Worm (Caenorhabditis elegans) whole organism, early embryonic: ENCODE results near the gene K09C8.2.
A peak's percentile ranks its signal among the peaks of the same experiment; 100 is the strongest.

ENCODE experiments used
- B0310.2 ChIP-seq: sonication (generic microtip); optimal IDR thresholded peaks from 2 replicates; lab custom pipeline; 2016; ENCODE audit warnings: mild to moderate bottlenecking, missing genetic modification characterization, missing compliant biosample characterization
- F13C5.2 ChIP-seq: sonication (generic microtip); optimal IDR thresholded peaks from 2 replicates; lab custom pipeline; 2017; ENCODE audit warnings: mild to moderate bottlenecking, missing genetic modification characterization, inconsistent platforms, missing compliant biosample characterization
- aly-1 ChIP-seq: sonication (generic microtip); optimal IDR thresholded peaks from 2 replicates; lab custom pipeline; 2016; ENCODE audit warnings: missing genetic modification characterization, missing compliant biosample characterization
- ama-1 ChIP-seq: fragments of 150-350 bp; optimal IDR thresholded peaks from 2 replicates; lab custom pipeline; 2014
- ceh-13 ChIP-seq: fragments of 200-800 bp; sonication (Bioruptor generic); optimal IDR thresholded peaks from 2 replicates; lab custom pipeline; 2018; ENCODE audit warnings: mild to moderate bottlenecking, missing genetic modification characterization, missing compliant biosample characterization
- ceh-36 ChIP-seq: sonication (generic microtip); optimal IDR thresholded peaks from 2 replicates; lab custom pipeline; 2016; ENCODE audit warnings: missing genetic modification characterization, inconsistent platforms, missing compliant biosample characterization
- ets-7 ChIP-seq: sonication (generic microtip); optimal IDR thresholded peaks from 2 replicates; lab custom pipeline; 2016; ENCODE audit warnings: missing genotype, missing genetic modification characterization, missing compliant biosample characterization
- flt-1 ChIP-seq: fragments of 200-800 bp; sonication (Bioruptor generic); IDR thresholded peaks from 2 replicates; pipeline ENCODE4 v1.3.6; 2022; ENCODE audit warnings: missing genetic modification characterization, missing compliant biosample characterization
- hmbx-1 ChIP-seq: sonication (generic microtip); optimal IDR thresholded peaks from 2 replicates; lab custom pipeline; 2016; ENCODE audit warnings: mild to moderate bottlenecking, missing genetic modification characterization, missing compliant biosample characterization
- hmg-4 ChIP-seq: fragments of 200-800 bp; sonication (Bioruptor generic); optimal IDR thresholded peaks from 2 replicates; lab custom pipeline; 2018; ENCODE audit warnings: mild to moderate bottlenecking, missing genetic modification characterization, missing compliant biosample characterization
- hnd-1 ChIP-seq: sonication (generic microtip); optimal IDR thresholded peaks from 2 replicates; lab custom pipeline; 2016; ENCODE audit warnings: missing genetic modification characterization, missing compliant biosample characterization
- pes-1 ChIP-seq: fragments of 200-800 bp; sonication (Bioruptor generic); IDR thresholded peaks from 2 replicates; pipeline ENCODE4 v1.3.6; 2022; ENCODE audit warnings: missing genetic modification reagents, missing genetic modification characterization, missing compliant biosample characterization
- scrt-1 ChIP-seq: fragments of 200-800 bp; sonication (Bioruptor generic); IDR thresholded peaks from 2 replicates; pipeline ENCODE4 v1.3.6; 2022; ENCODE audit warnings: missing genetic modification characterization, missing compliant biosample characterization
- sea-1 ChIP-seq: fragments of 200-800 bp; sonication (Bioruptor generic); conservative IDR thresholded peaks from 2 replicates; pipeline ENCODE4 v1.3.6; 2022; ENCODE audit warnings: missing genetic modification characterization, missing compliant biosample characterization
- tbx-11 ChIP-seq: fragments of 200-800 bp; sonication (Bioruptor generic); IDR thresholded peaks from 2 replicates; pipeline ENCODE4 v1.3.6; 2022; ENCODE audit warnings: missing genetic modification characterization, missing compliant biosample characterization
- tbx-37 ChIP-seq: fragments of 200-800 bp; sonication (Bioruptor generic); conservative IDR thresholded peaks from 2 replicates; pipeline ENCODE4 v1.3.6; 2022; ENCODE audit warnings: missing genetic modification reagents, missing genetic modification characterization, missing compliant biosample characterization
- tra-4 ChIP-seq: sonication (generic microtip); optimal IDR thresholded peaks from 2 replicates; lab custom pipeline; 2017; ENCODE audit warnings: missing genetic modification characterization, missing compliant biosample characterization

The K09C8.2 gene

ce11 chrX:10959136-10959535, at the start of gene K09C8.2:
K09C8.2 (plus strand) TSS chrX:10959436.
- no peak for TF ChIP-seq aly-1 (tag; lab: Kevin White, UChicago)

DNA sequence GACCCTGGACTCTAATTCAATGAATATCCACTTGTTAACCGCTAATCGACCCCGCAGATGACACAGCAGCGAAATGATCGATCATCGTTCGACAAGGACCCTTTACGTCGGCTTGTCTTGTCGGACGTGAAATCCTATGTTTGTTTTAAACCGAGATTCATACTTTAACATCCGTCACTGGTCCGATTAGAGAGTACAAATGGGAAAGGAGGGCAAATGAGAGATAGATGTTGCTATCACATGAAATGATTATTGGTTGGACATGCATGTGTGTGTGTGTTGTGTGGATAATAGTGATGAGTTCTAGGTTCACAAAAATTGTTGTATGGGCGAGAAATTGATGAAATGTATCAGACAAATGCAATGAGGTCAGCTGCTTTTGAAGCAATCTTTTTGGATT, 49.6 kb upstream of the K09C8.2 start:
- TF ChIP-seq pes-1 (GFP tag; lab: Robert Waterston, UW) (no peak), ets-7 (no peak), flt-1 (no peak), aly-1 (tag; lab: Kevin White, UChicago) (no peak), ama-1 (lab: Kevin White, UChicago) (no peak), hnd-1 (no peak), tra-4 (tag; lab: Kevin White, UChicago) (no peak), F13C5.2 (no peak), B0310.2 (no peak), scrt-1 (no peak), hmg-4 (GFP tag; lab: Kevin White, UChicago) (no peak), sea-1 (GFP tag; lab: Robert Waterston, UW) (no peak), hmbx-1 (no peak), ceh-13 (GFP tag; lab: Kevin White, UChicago) (no peak), ceh-36 (tag; lab: Kevin White, UChicago) (no peak), tbx-37 (no peak), tbx-11 (GFP tag; lab: Robert Waterston, UW) (no peak)

- no peak for TF ChIP-seq ama-1 (lab: Kevin White, UChicago)
- no peak for TF ChIP-seq B0310.2
- TF ChIP-seq sea-1 (GFP tag; lab: Robert Waterston, UW) = no peak
- no peak for TF ChIP-seq tbx-37
- TF ChIP-seq flt-1 = no peak
- no peak for TF ChIP-seq pes-1 (GFP tag; lab: Robert Waterston, UW)
- no peak for TF ChIP-seq ets-7
- no peak for TF ChIP-seq tra-4 (tag; lab: Kevin White, UChicago)
- no peak for TF ChIP-seq hmbx-1
- TF ChIP-seq ceh-36 (tag; lab: Kevin White, UChicago) = no peak
- TF ChIP-seq aly-1 (tag; lab: Kevin White, UChicago) = no peak
- TF ChIP-seq scrt-1 = no peak
- no peak for TF ChIP-seq ceh-13 (GFP tag; lab: Kevin White, UChicago)
- TF ChIP-seq hmg-4 (GFP tag; lab: Kevin White, UChicago) = no peak
These were observed 48.5 kb upstream of the K09C8.2 start, which contains the start of gene F47B10.8 for ce11 chrX:10910716-10911115. F47B10.8 (minus strand) TSS chrX:10910816.

DNA sequence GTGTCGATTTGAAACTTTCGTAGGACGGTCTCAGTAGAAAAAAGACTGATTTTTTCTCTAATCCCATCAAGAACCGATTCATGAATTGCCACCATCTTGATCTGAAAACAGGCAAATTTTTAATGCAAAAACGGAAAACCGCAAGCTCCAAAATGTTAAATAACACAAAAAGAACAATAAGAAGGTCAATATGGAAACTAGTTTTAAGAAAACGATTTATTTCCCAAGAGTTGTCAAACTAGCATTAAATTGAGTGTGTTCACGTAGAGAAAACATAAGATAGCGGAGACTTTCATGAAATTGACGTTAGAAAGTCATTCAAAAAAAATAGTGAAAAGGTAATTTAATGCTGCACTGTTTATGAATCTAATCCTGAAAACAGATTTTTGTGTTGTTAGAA, 45.3 kb upstream of the K09C8.2 start, which contains the start of gene F47B10.9:
F47B10.9 (minus strand) TSS at position 101 of the 400 bp plus-strand sequence.
- TF ChIP-seq hmbx-1 (no peak), ama-1 (lab: Kevin White, UChicago) (no peak), sea-1 (GFP tag; lab: Robert Waterston, UW) (no peak), ets-7 (no peak), scrt-1 (no peak), F13C5.2 (no peak)

- TF ChIP-seq pes-1 (GFP tag; lab: Robert Waterston, UW) = no peak
- TF ChIP-seq scrt-1 = no peak
- no peak for TF ChIP-seq B0310.2
- no peak for TF ChIP-seq tbx-37
These were observed 44.6 kb upstream of the K09C8.2 start for ce11 chrX:10914421-10915277.

- TF ChIP-seq ama-1 (lab: Kevin White, UChicago) (no peak), tbx-37 (no peak)
These were observed 43.0 kb upstream of the K09C8.2 start for ce11 chrX:10916194-10916593.

DNA sequence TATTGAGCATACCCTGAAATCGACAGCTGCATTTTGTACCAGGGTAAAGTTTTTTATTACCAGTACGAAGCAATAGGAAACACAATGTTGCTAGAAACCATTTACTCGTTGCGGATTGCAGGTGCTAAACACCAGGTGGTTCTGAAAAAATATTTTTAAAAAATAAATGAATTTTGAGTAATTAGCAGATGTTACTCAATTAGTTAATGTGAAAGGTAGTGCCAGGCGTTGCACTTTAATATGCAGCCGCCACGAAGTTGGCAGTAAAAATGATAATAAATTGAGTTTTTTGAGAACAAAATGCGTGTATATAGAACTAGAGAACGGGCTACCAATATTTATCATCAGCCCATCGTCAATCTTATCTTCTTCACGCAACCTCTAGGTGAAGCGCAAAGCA, 39.6 kb upstream of the K09C8.2 start, which contains the start of gene nstp-9:
nstp-9 (minus strand) TSS at position 101 of the 400 bp plus-strand sequence.
- TF ChIP-seq ets-7 (no peak), hnd-1 (no peak), pes-1 (GFP tag; lab: Robert Waterston, UW) (no peak), tbx-11 (GFP tag; lab: Robert Waterston, UW) (no peak), F13C5.2 (no peak), scrt-1 (no peak)

- TF ChIP-seq ceh-13 (GFP tag; lab: Kevin White, UChicago) = no peak
- TF ChIP-seq hnd-1 = no peak
- no peak for TF ChIP-seq tbx-37
These were observed 35.2 kb upstream of the K09C8.2 start for ce11 chrX:10924031-10924430.

DNA sequence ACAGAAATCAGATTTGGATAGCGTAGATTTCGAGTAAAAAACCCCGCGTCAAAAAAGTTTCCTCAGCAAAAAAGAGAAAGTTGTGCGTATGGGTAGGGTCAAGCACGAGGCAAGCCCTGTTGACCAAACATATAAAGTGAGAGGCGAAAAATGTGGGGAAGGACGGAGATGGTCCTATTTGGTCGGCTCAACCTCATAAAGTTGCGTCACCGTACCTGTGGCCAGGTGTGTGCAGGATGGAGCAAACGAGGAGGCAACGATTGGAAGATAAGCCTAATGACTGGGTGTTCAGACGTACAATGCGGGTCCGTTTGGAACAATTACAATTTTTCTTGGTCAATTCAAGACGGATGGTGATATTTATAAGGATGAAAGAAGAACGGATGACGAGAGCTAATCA, 32.1 kb upstream of the K09C8.2 start:
- no peak for TF ChIP-seq sea-1 (GFP tag; lab: Robert Waterston, UW)
- TF ChIP-seq aly-1 (tag; lab: Kevin White, UChicago) = peak; percentile 30
